Worm (Caenorhabditis elegans) whole organism, L2 larva: ENCODE measurements around the gene sri-2.

Experiments
- C34F6.9 ChIP-seq: fragments of 150-350 bp; optimal IDR thresholded peaks from 2 replicates; lab custom pipeline; 2014; ENCODE audit warnings: missing biosample characterization, missing genetic modification characterization
- F13H6.1 ChIP-seq: sonication (generic microtip); optimal IDR thresholded peaks from 2 replicates; lab custom pipeline; 2016; ENCODE audit warnings: missing genetic modification characterization, missing compliant biosample characterization
- Y55F3AM.14 ChIP-seq: fragments of 200-800 bp; sonication (Bioruptor generic); optimal IDR thresholded peaks from 2 replicates; lab custom pipeline; 2018; ENCODE audit warnings: mild to moderate bottlenecking, missing genetic modification characterization, missing compliant biosample characterization
- ZK546.5 ChIP-seq: sonication (generic microtip); optimal IDR thresholded peaks from 2 replicates; lab custom pipeline; 2017; ENCODE audit warnings: missing biosample characterization, missing genetic modification characterization
- alr-1 ChIP-seq: fragments of 150-350 bp; optimal IDR thresholded peaks from 2 replicates; lab custom pipeline; 2014; ENCODE audit warnings: missing biosample characterization, missing genetic modification characterization
- aly-2 ChIP-seq: fragments of 150-350 bp; optimal IDR thresholded peaks from 2 replicates; lab custom pipeline; 2014; ENCODE audit warnings: missing biosample characterization, missing genetic modification characterization
- ceh-82 ChIP-seq: fragments of 150-350 bp; optimal IDR thresholded peaks from 2 replicates; lab custom pipeline; 2014; ENCODE audit warnings: missing biosample characterization, missing genetic modification characterization
- crh-2 ChIP-seq: sonication (generic microtip); optimal IDR thresholded peaks from 2 replicates; lab custom pipeline; 2017; ENCODE audit warnings: missing biosample characterization, missing genetic modification characterization
- egl-27 ChIP-seq: sonication (generic microtip); optimal IDR thresholded peaks from 3 replicates; lab custom pipeline; 2017; ENCODE audit warnings: missing biosample characterization, missing genetic modification reagents, missing genetic modification characterization
- elt-3 ChIP-seq: sonication (generic microtip); optimal IDR thresholded peaks from 2 replicates; lab custom pipeline; 2017; ENCODE audit warnings: missing biosample characterization, missing genetic modification characterization
- fos-1 ChIP-seq: fragments of 150-350 bp; optimal IDR thresholded peaks from 2 replicates; lab custom pipeline; 2014; ENCODE audit warnings: missing biosample characterization, missing genetic modification characterization
- gmeb-1 ChIP-seq: fragments of 150-350 bp; optimal IDR thresholded peaks from 2 replicates; lab custom pipeline; 2014; ENCODE audit warnings: missing biosample characterization, missing genetic modification characterization
- lin-13 ChIP-seq: fragments of 150-350 bp; optimal IDR thresholded peaks from 2 replicates; lab custom pipeline; 2014; ENCODE audit warnings: missing biosample characterization, missing genetic modification reagents, missing genetic modification characterization
- mab-5 ChIP-seq: fragments of 150-350 bp; optimal IDR thresholded peaks from 2 replicates; lab custom pipeline; 2014; ENCODE audit warnings: missing biosample characterization, missing genetic modification characterization
- nhr-11 ChIP-seq: fragments of 150-350 bp; optimal IDR thresholded peaks from 2 replicates; lab custom pipeline; 2014; ENCODE audit warnings: missing biosample characterization, missing genetic modification characterization
- nhr-12 ChIP-seq: fragments of 150-350 bp; optimal IDR thresholded peaks from 2 replicates; lab custom pipeline; 2014; ENCODE audit warnings: missing biosample characterization, missing genetic modification characterization
- nhr-21 ChIP-seq: fragments of 150-350 bp; optimal IDR thresholded peaks from 2 replicates; lab custom pipeline; 2014; ENCODE audit warnings: missing biosample characterization, missing genetic modification characterization
- nhr-23 ChIP-seq: fragments of 150-350 bp; optimal IDR thresholded peaks from 2 replicates; lab custom pipeline; 2014; ENCODE audit warnings: missing biosample characterization, missing genetic modification reagents, missing genetic modification characterization
- nhr-237 ChIP-seq: fragments of 150-350 bp; optimal IDR thresholded peaks from 2 replicates; lab custom pipeline; 2014; ENCODE audit warnings: missing biosample characterization, missing genetic modification characterization
- nhr-77 ChIP-seq: fragments of 150-350 bp; optimal IDR thresholded peaks from 2 replicates; lab custom pipeline; 2014; ENCODE audit warnings: missing biosample characterization, missing genetic modification characterization
- sem-4 ChIP-seq: fragments of 150-350 bp; optimal IDR thresholded peaks from 2 replicates; lab custom pipeline; 2014; ENCODE audit warnings: missing biosample characterization, missing genetic modification reagents, missing genetic modification characterization
- skn-1 ChIP-seq: sonication (generic microtip); optimal IDR thresholded peaks from 2 replicates; lab custom pipeline; 2017; ENCODE audit warnings: missing biosample characterization, missing genetic modification characterization
- sma-9 ChIP-seq, 2 experiments: fragments of 150-350 bp in 1 of 2; sonication (generic microtip) in 1 of 2; optimal IDR thresholded peaks; 2 replicates each; lab custom pipeline; 2014 to 2016; ENCODE audit warnings: missing genetic modification characterization in 2 of 2, mild to moderate bottlenecking in 1 of 2, missing biosample characterization in 1 of 2, missing compliant biosample characterization in 1 of 2, missing genetic modification reagents in 1 of 2, moderate library complexity in 1 of 2
- unc-39 ChIP-seq: fragments of 150-350 bp; optimal IDR thresholded peaks from 2 replicates; lab custom pipeline; 2014; ENCODE audit warnings: missing biosample characterization, missing genetic modification characterization
- unc-62 ChIP-seq: fragments of 150-350 bp; optimal IDR thresholded peaks from 2 replicates; lab custom pipeline; 2014; ENCODE audit warnings: missing biosample characterization, missing genetic modification reagents, missing genetic modification characterization

Gene sri-2

ce11 chrV:15917458-15917857 is 47.6 kb downstream of the sri-2 start, which contains the start of gene F35E8.9:
TSS of gene F35E8.9 (minus strand) at chrV:15917558.
- TF ChIP-seq F13H6.1 (tag; lab: Kevin White, UChicago): no peak
- TF ChIP-seq unc-62: no peak
- TF ChIP-seq lin-13 (GFP tag; lab: Kevin White, UChicago): no peak
- TF ChIP-seq Y55F3AM.14 (GFP tag; lab: Kevin White, UChicago): no peak
- TF ChIP-seq sem-4: no peak
- no peak for TF ChIP-seq ZK546.5 (tag; lab: Kevin White, UChicago)
- no peak for TF ChIP-seq alr-1 (tag; lab: Kevin White, UChicago)
- no peak for TF ChIP-seq egl-27 (tag; lab: Kevin White, UChicago)
- no peak for TF ChIP-seq nhr-23
- TF ChIP-seq unc-39 (tag; lab: Kevin White, UChicago): no peak

- TF ChIP-seq crh-2 (peak; percentile 30), sma-9 (GFP tag; optimal IDR thresholded peaks at IDR 0.05; lab: Kevin White, UChicago) (peak; percentile 57), sma-9 (tag; optimal IDR thresholded peaks at IDR 0.05; lab: Kevin White, UChicago) (no peak), fos-1 (peak; percentile 63), ceh-82 (tag; lab: Kevin White, UChicago) (no peak), nhr-11 (tag; lab: Kevin White, UChicago) (no peak), C34F6.9 (tag; lab: Kevin White, UChicago) (no peak)
These were observed 49.1 kb downstream of the sri-2 start, which contains the start of gene gst-38 for ce11 chrV:15915919-15916318. TSS of gene gst-38 (minus strand) at chrV:15916070.

- no peak for TF ChIP-seq nhr-237
- no peak for TF ChIP-seq unc-39 (tag; lab: Kevin White, UChicago)
- TF ChIP-seq Y55F3AM.14 (GFP tag; lab: Kevin White, UChicago): no peak
- no peak for TF ChIP-seq nhr-21 (tag; lab: Kevin White, UChicago)
- no peak for TF ChIP-seq nhr-77 (tag; lab: Kevin White, UChicago)
- no peak for TF ChIP-seq unc-62
- TF ChIP-seq elt-3: no peak
- no peak for TF ChIP-seq gmeb-1 (tag; lab: Kevin White, UChicago)
These were observed 49.7 kb downstream of the sri-2 start for ce11 chrV:15915307-15915706.

- TF ChIP-seq mab-5 (no peak), skn-1 (tag; lab: Kevin White, UChicago) (no peak), nhr-12 (tag; lab: Kevin White, UChicago) (no peak), sma-9 (GFP tag; optimal IDR thresholded peaks at IDR 0.05; lab: Kevin White, UChicago) (no peak), sma-9 (tag; optimal IDR thresholded peaks at IDR 0.05; lab: Kevin White, UChicago) (no peak), aly-2 (tag; lab: Kevin White, UChicago) (no peak)
These were observed 50.2 kb downstream of the sri-2 start for ce11 chrV:15914774-15915173.
